Worm (Caenorhabditis elegans) whole organism, L1 larva: ENCODE measurements around the gene T12G3.6.
A peak's percentile ranks its signal among the peaks of the same experiment; 100 is the strongest.

Experiments
- C34B4.2 ChIP-seq: sonication (generic microtip); optimal IDR thresholded peaks from 2 replicates; lab custom pipeline; 2017; ENCODE audit warnings: mild to moderate bottlenecking, missing genetic modification characterization, missing compliant biosample characterization
- F16B12.6 ChIP-seq: fragments of 150-350 bp; optimal IDR thresholded peaks from 2 replicates; lab custom pipeline; 2014; ENCODE audit warnings: missing biosample characterization, missing genetic modification characterization
- Y116A8C.19 ChIP-seq: sonication (generic microtip); optimal IDR thresholded peaks from 2 replicates; lab custom pipeline; 2016; ENCODE audit warnings: missing compliant biosample characterization, missing genetic modification characterization, borderline replicate concordance
- ama-1 ChIP-seq: fragments of 150-350 bp; optimal IDR thresholded peaks from 2 replicates; lab custom pipeline; 2014
- blmp-1 ChIP-seq: fragments of 150-350 bp; optimal IDR thresholded peaks from 2 replicates; lab custom pipeline; 2014; ENCODE audit warnings: missing biosample characterization, missing genetic modification characterization
- ceh-8 ChIP-seq: fragments of 200-800 bp; sonication (Bioruptor generic); optimal IDR thresholded peaks from 2 replicates; lab custom pipeline; 2018; ENCODE audit warnings: mild to moderate bottlenecking, missing genetic modification characterization, moderate library complexity, missing compliant biosample characterization
- ceh-82 ChIP-seq, 3 experiments: fragments of 150-350 bp in 1 of 3; sonication (generic microtip) in 2 of 3; optimal IDR thresholded peaks; 2 replicates each; lab custom pipeline; 2014 to 2017; ENCODE audit warnings: missing biosample characterization in 3 of 3, missing genetic modification characterization in 3 of 3
- dpl-1 ChIP-seq, 3 experiments: fragments of 150-350 bp in 2 of 3; sonication (generic microtip) in 1 of 3; optimal IDR thresholded peaks; 2 replicates each; lab custom pipeline; 2014 to 2017; ENCODE audit warnings: missing biosample characterization in 3 of 3, missing genetic modification characterization in 3 of 3, missing genetic modification reagents in 3 of 3
- dsc-1 ChIP-seq: sonication (generic microtip); optimal IDR thresholded peaks from 2 replicates; lab custom pipeline; 2016; ENCODE audit warnings: mild to moderate bottlenecking, missing genetic modification characterization, missing compliant biosample characterization
- elt-3 ChIP-seq, 6 experiments: fragments of 150-350 bp in 1 of 6; sonication (generic microtip); optimal IDR thresholded peaks; 2 replicates each; lab custom pipeline; 2017 to 2018; ENCODE audit warnings: missing biosample characterization in 6 of 6, missing genetic modification characterization in 6 of 6, inconsistent platforms in 1 of 6
- ets-5 ChIP-seq: fragments of 200-800 bp; sonication (Bioruptor generic); IDR thresholded peaks from 2 replicates; pipeline ENCODE4 v1.3.6; 2022; ENCODE audit warnings: missing genetic modification characterization, missing compliant biosample characterization
- fkh-4 ChIP-seq: sonication (generic microtip); optimal IDR thresholded peaks from 2 replicates; lab custom pipeline; 2016; ENCODE audit warnings: missing compliant biosample characterization, missing genetic modification characterization, borderline replicate concordance
- fos-1 ChIP-seq: fragments of 150-350 bp; optimal IDR thresholded peaks from 2 replicates; lab custom pipeline; 2014; ENCODE audit warnings: missing biosample characterization, missing genetic modification characterization
- grh-1 ChIP-seq: fragments of 200-800 bp; sonication (Bioruptor generic); IDR thresholded peaks from 2 replicates; pipeline ENCODE4 v1.3.6; 2022; ENCODE audit warnings: missing genetic modification reagents, missing genetic modification characterization, missing compliant biosample characterization
- hpl-2 ChIP-seq: fragments of 150-350 bp; optimal IDR thresholded peaks from 2 replicates; lab custom pipeline; 2014; ENCODE audit warnings: missing biosample characterization, missing genetic modification reagents, missing genetic modification characterization
- irx-1 ChIP-seq: sonication (generic microtip); optimal IDR thresholded peaks from 2 replicates; lab custom pipeline; 2016; ENCODE audit warnings: missing genetic modification characterization, missing compliant biosample characterization
- jun-1 ChIP-seq: fragments of 150-350 bp; optimal IDR thresholded peaks from 2 replicates; lab custom pipeline; 2014; ENCODE audit warnings: missing biosample characterization, missing genetic modification reagents, missing genetic modification characterization
- lin-13 ChIP-seq: fragments of 150-350 bp; optimal IDR thresholded peaks from 2 replicates; lab custom pipeline; 2014; ENCODE audit warnings: missing biosample characterization, missing genetic modification reagents, missing genetic modification characterization
- lin-14 ChIP-seq: fragments of 200-800 bp; sonication (Bioruptor generic); optimal IDR thresholded peaks from 2 replicates; lab custom pipeline; 2018; ENCODE audit warnings: mild to moderate bottlenecking, missing genetic modification characterization, moderate library complexity, missing compliant biosample characterization
- lin-15B ChIP-seq: fragments of 150-350 bp; sonication (generic microtip); optimal IDR thresholded peaks from 3 replicates; lab custom pipeline; 2014; ENCODE audit warnings: missing biosample characterization, missing genetic modification characterization
- lin-35 ChIP-seq, 2 experiments: fragments of 150-350 bp; optimal IDR thresholded peaks; 2 replicates each; lab custom pipeline; 2014; ENCODE audit warnings: missing biosample characterization in 2 of 2, missing genetic modification characterization in 2 of 2, missing genetic modification reagents in 2 of 2
- lin-39 ChIP-seq: fragments of 150-350 bp; optimal IDR thresholded peaks from 2 replicates; lab custom pipeline; 2014; ENCODE audit warnings: missing biosample characterization, missing genetic modification reagents, missing genetic modification characterization
- lir-3 ChIP-seq: sonication (generic microtip); optimal IDR thresholded peaks from 2 replicates; lab custom pipeline; 2016; ENCODE audit warnings: mild to moderate bottlenecking, missing genetic modification characterization, moderate library complexity, missing compliant biosample characterization; ENCODE audit not compliant: poor library complexity
- mep-1 ChIP-seq: fragments of 150-350 bp; optimal IDR thresholded peaks from 2 replicates; lab custom pipeline; 2014; ENCODE audit warnings: missing biosample characterization, missing genetic modification characterization
- nhr-12 ChIP-seq: sonication (generic microtip); optimal IDR thresholded peaks from 2 replicates; lab custom pipeline; 2017; ENCODE audit warnings: missing biosample characterization, missing genetic modification characterization
- nhr-237 ChIP-seq: fragments of 150-350 bp; optimal IDR thresholded peaks from 2 replicates; lab custom pipeline; 2014; ENCODE audit warnings: missing biosample characterization, missing genetic modification characterization
- nhr-28 ChIP-seq: fragments of 150-350 bp; optimal IDR thresholded peaks from 2 replicates; lab custom pipeline; 2014; ENCODE audit warnings: missing biosample characterization, missing genetic modification characterization
- nhr-47 ChIP-seq: sonication (generic microtip); optimal IDR thresholded peaks from 2 replicates; lab custom pipeline; 2016; ENCODE audit warnings: mild to moderate bottlenecking, missing genetic modification characterization, moderate library complexity, missing compliant biosample characterization
- nhr-71 ChIP-seq: sonication (generic microtip); optimal IDR thresholded peaks from 2 replicates; lab custom pipeline; 2016; ENCODE audit warnings: mild to moderate bottlenecking, missing genetic modification characterization, moderate library complexity, missing compliant biosample characterization
- nhr-77 ChIP-seq: fragments of 150-350 bp; optimal IDR thresholded peaks from 2 replicates; lab custom pipeline; 2014; ENCODE audit warnings: missing biosample characterization, missing genetic modification characterization
- nhr-84 ChIP-seq: sonication (generic microtip); optimal IDR thresholded peaks from 2 replicates; lab custom pipeline; 2017; ENCODE audit warnings: missing biosample characterization, missing genetic modification characterization
- nhr-85 ChIP-seq: sonication (generic microtip); peaks from one replicate; lab custom pipeline; 2016; ENCODE audit warnings: missing genetic modification characterization, inconsistent platforms, missing compliant biosample characterization
- nhr-90 ChIP-seq: sonication (generic microtip); optimal IDR thresholded peaks from 2 replicates; lab custom pipeline; 2016; ENCODE audit warnings: mild to moderate bottlenecking, missing genetic modification characterization, missing compliant biosample characterization; ENCODE audit not compliant: poor library complexity
- pax-3 ChIP-seq: fragments of 200-800 bp; sonication (Bioruptor generic); optimal IDR thresholded peaks from 2 replicates; lab custom pipeline; 2018; ENCODE audit warnings: mild to moderate bottlenecking, missing genetic modification characterization, moderate library complexity, missing compliant biosample characterization
- rnt-1 ChIP-seq: sonication (generic microtip); optimal IDR thresholded peaks from 2 replicates; lab custom pipeline; 2016; ENCODE audit warnings: mild to moderate bottlenecking, missing genetic modification characterization, moderate library complexity, missing compliant biosample characterization
- snpc-4 ChIP-seq: fragments of 150-350 bp; optimal IDR thresholded peaks from 2 replicates; lab custom pipeline; 2014; ENCODE audit warnings: missing biosample characterization, missing genetic modification characterization
- sox-4 ChIP-seq: sonication (generic microtip); optimal IDR thresholded peaks from 2 replicates; lab custom pipeline; 2016; ENCODE audit warnings: missing genetic modification characterization, missing compliant biosample characterization
- sptf-1 ChIP-seq: fragments of 150-350 bp; optimal IDR thresholded peaks from 2 replicates; lab custom pipeline; 2014; ENCODE audit warnings: missing biosample characterization, missing genetic modification characterization
- swsn-7 ChIP-seq: sonication (generic microtip); optimal IDR thresholded peaks from 2 replicates; lab custom pipeline; 2016; ENCODE audit warnings: missing genetic modification characterization, missing compliant biosample characterization
- tbx-2 ChIP-seq: sonication (generic microtip); optimal IDR thresholded peaks from 2 replicates; lab custom pipeline; 2016; ENCODE audit warnings: missing genetic modification characterization, missing compliant biosample characterization
- unc-130 ChIP-seq: fragments of 150-350 bp; optimal IDR thresholded peaks from 2 replicates; lab custom pipeline; 2017; ENCODE audit warnings: missing biosample characterization, missing genetic modification characterization, inconsistent platforms
- unc-62 ChIP-seq: fragments of 150-350 bp; optimal IDR thresholded peaks from 2 replicates; lab custom pipeline; 2014; ENCODE audit warnings: missing biosample characterization, missing genetic modification reagents, missing genetic modification characterization
- vab-15 ChIP-seq: sonication (generic microtip); optimal IDR thresholded peaks from 2 replicates; lab custom pipeline; 2017; ENCODE audit warnings: missing genotype, mild to moderate bottlenecking, missing genetic modification characterization, missing compliant biosample characterization
- xbp-1 ChIP-seq: sonication (generic microtip); optimal IDR thresholded peaks from 2 replicates; lab custom pipeline; 2016; ENCODE audit warnings: missing genetic modification characterization, missing compliant biosample characterization
- zip-4 ChIP-seq: fragments of 200-800 bp; sonication (Bioruptor generic); optimal IDR thresholded peaks from 2 replicates; lab custom pipeline; 2018; ENCODE audit warnings: mild to moderate bottlenecking, missing genetic modification characterization, moderate library complexity, missing compliant biosample characterization
- ztf-11 ChIP-seq, 2 experiments: sonication (generic microtip); optimal IDR thresholded peaks; 2 replicates each; lab custom pipeline; 2016 to 2017; ENCODE audit warnings: missing genetic modification characterization in 2 of 2, missing biosample characterization in 1 of 2, missing compliant biosample characterization in 1 of 2
- ztf-4 ChIP-seq: fragments of 150-350 bp; optimal IDR thresholded peaks from 2 replicates; lab custom pipeline; 2014; ENCODE audit warnings: missing biosample characterization, missing genetic modification characterization

T12G3.6 gene

DNA sequence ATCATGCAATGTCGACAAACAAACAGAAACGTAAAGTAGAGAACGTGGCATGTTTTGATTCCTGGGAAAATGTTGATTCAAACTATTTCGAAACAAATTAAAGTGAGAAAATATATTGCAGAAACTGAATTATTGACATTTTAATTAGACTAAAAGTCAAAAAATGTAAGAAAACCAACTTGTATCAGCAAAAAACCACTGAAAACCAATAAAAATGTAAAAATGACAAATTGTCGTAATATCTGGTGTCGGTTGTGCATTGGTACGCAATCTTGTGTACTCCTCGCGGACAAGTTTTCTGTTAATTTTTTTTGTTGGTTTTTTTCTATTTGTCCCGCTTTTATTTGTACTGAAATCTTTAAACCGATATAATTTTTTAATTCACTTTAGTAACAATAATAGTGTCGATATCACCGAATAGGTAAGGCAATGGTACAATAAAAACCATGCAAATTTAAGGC is 1.3 kb downstream of the T12G3.6 start, which contains the start of gene T12G3.11 (continued):
- TF ChIP-seq lir-3 (tag; lab: Kevin White, UChicago), result peak; percentile 3
- peak; percentile 38 for TF ChIP-seq rnt-1 (tag; lab: Kevin White, UChicago)
- peak; percentile 30 to 56 (median 39) for TF ChIP-seq dpl-1 (GFP tag; optimal IDR thresholded peaks at IDR 0.05; lab: Kevin White, UChicago)
- no peak for TF ChIP-seq ztf-4 (tag; lab: Kevin White, UChicago)
- peak; percentile 62 for TF ChIP-seq nhr-47 (tag; lab: Kevin White, UChicago)
- TF ChIP-seq elt-3 (tag; optimal IDR thresholded peaks at IDR 0.05; lab: Kevin White, UChicago), result peak in 1 of 6 experiments; percentile 19
- no peak for TF ChIP-seq unc-130
- peak; percentile 86 for TF ChIP-seq F16B12.6 (tag; lab: Kevin White, UChicago)
- peak in 2 of 3 experiments; percentile 7 to 20 for TF ChIP-seq ceh-82 (tag; optimal IDR thresholded peaks at IDR 0.05; lab: Kevin White, UChicago)
- TF ChIP-seq ets-5 (GFP tag; lab: Robert Waterston, UW), result no peak
- no peak for TF ChIP-seq ama-1 (lab: Kevin White, UChicago)
- TF ChIP-seq tbx-2 (tag; lab: Kevin White, UChicago), result peak; percentile 49
- TF ChIP-seq C34B4.2, result no peak
- TF ChIP-seq lin-15B (tag; lab: Kevin White, UChicago), result peak; percentile 10
- TF ChIP-seq, all 84 proteins: peak for 22

- TF ChIP-seq dsc-1 (tag; lab: Kevin White, UChicago) (no peak), nhr-77 (tag; lab: Kevin White, UChicago) (no peak), xbp-1 (tag; lab: Kevin White, UChicago) (no peak), unc-62 (GFP tag; lab: Kevin White, UChicago) (no peak), sox-4 (tag; lab: Kevin White, UChicago) (no peak), hpl-2 (no peak), sptf-1 (tag; lab: Kevin White, UChicago) (no peak), ama-1 (lab: Kevin White, UChicago) (no peak), nhr-84 (tag; lab: Kevin White, UChicago) (no peak), nhr-28 (no peak), lin-35 (GFP tag; optimal IDR thresholded peaks at IDR 0.05; lab: Kevin White, UChicago) (no peak), rnt-1 (tag; lab: Kevin White, UChicago) (no peak), lin-13 (GFP tag; lab: Kevin White, UChicago) (no peak), snpc-4 (tag; lab: Kevin White, UChicago) (no peak), fos-1 (tag; lab: Kevin White, UChicago) (no peak), Y116A8C.19 (no peak)
These were observed 2.0 kb downstream of the T12G3.6 start, which contains the start of gene tgn-38 for ce11 chrIV:12029074-12029473. TSS of gene tgn-38 (minus strand) at chrIV:12029174.

DNA sequence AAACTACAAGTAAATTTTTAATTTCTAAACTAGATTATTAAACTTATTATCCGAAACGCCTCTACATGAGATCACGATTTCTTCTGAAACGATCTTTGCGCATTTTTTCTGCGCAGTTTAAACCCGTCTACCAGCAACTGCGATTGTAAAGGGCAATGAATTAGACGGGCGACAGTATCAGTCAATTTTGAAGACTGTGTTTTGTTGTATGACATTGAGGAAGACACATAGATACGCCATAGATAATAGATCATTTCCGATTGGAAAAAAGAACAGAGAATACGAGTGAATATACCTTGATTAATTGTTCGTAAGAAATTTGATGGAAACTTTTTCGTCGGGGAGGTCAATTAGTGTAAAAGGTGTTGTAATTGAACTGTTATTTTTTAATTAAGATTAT is 9.7 kb downstream of the T12G3.6 start:
- TF ChIP-seq lir-3 (tag; lab: Kevin White, UChicago) (no peak), nhr-77 (tag; lab: Kevin White, UChicago) (no peak), grh-1 (no peak), jun-1 (no peak), blmp-1 (tag; lab: Kevin White, UChicago) (peak; percentile 58), swsn-7 (tag; lab: Kevin White, UChicago) (no peak), nhr-71 (peak; percentile 75), pax-3 (tag; lab: Kevin White, UChicago) (no peak), nhr-12 (tag; lab: Kevin White, UChicago) (no peak), C34B4.2 (no peak), zip-4 (no peak), unc-62 (GFP tag; lab: Kevin White, UChicago) (no peak), lin-35 (GFP tag; optimal IDR thresholded peaks at IDR 0.05; lab: Kevin White, UChicago) (peak in 1 of 2 experiments; percentile 10), fkh-4 (no peak), irx-1 (tag; lab: Kevin White, UChicago) (peak; percentile 37), tbx-2 (tag; lab: Kevin White, UChicago) (peak; percentile 9), elt-3 (tag; optimal IDR thresholded peaks at IDR 0.05; lab: Kevin White, UChicago) (peak in 5 of 6 experiments; percentile 6 to 64 (median 52)), rnt-1 (tag; lab: Kevin White, UChicago) (no peak), mep-1 (tag; lab: Kevin White, UChicago) (no peak), dpl-1 (GFP tag; optimal IDR thresholded peaks at IDR 0.05; lab: Kevin White, UChicago) (no peak), Y116A8C.19 (no peak), nhr-90 (tag; lab: Kevin White, UChicago) (peak; percentile 43), lin-39 (tag; lab: Kevin White, UChicago) (peak; percentile 14), nhr-85 (peak; percentile 94), ztf-4 (tag; lab: Kevin White, UChicago) (no peak), nhr-237 (no peak), lin-14 (peak; percentile 79), ceh-8 (GFP tag; lab: Kevin White, UChicago) (no peak), vab-15 (tag; lab: Kevin White, UChicago) (no peak), ztf-11 (tag; optimal IDR thresholded peaks at IDR 0.05; lab: Kevin White, UChicago) (no peak)
